Fruit fly (Drosophila melanogaster) whole organism, embryonic: Measurements from ENCODE around the gene Dredd.
A peak's percentile ranks its signal among the peaks of the same experiment; 100 is the strongest.

Experiments used
- Ada2b ChIP-seq: fragments of 200-800 bp; sonication (Bioruptor generic); IDR thresholded peaks from 2 replicates; pipeline ENCODE4 v1.3.6; 2022; ENCODE audit warnings: missing biosample characterization, missing genetic modification characterization
- Antp ChIP-seq: fragments of 200-800 bp; sonication (Bioruptor generic); optimal IDR thresholded peaks from 3 replicates; lab custom pipeline; 2016; ENCODE audit warnings: missing biosample characterization, missing genetic modification characterization
- Atf3 ChIP-seq: fragments of 200-800 bp; sonication (Bioruptor generic); optimal IDR thresholded peaks from 3 replicates; lab custom pipeline; 2016; ENCODE audit warnings: missing biosample characterization, missing genetic modification characterization
- CG10267 ChIP-seq: fragments of 200-800 bp; sonication (Bioruptor generic); optimal IDR thresholded peaks from 2 replicates; lab custom pipeline; 2018; ENCODE audit warnings: missing biosample characterization, mild to moderate bottlenecking, missing genetic modification characterization, moderate library complexity
- CG10462 ChIP-seq: fragments of 200-800 bp; sonication (Bioruptor generic); optimal IDR thresholded peaks from 2 replicates; lab custom pipeline; 2016; ENCODE audit warnings: missing biosample characterization, missing genetic modification characterization
- CG11398 ChIP-seq: fragments of 200-800 bp; sonication (Bioruptor generic); optimal IDR thresholded peaks from 2 replicates; lab custom pipeline; 2016; ENCODE audit warnings: missing biosample characterization, missing genetic modification characterization
- CG13296 ChIP-seq: fragments of 200-800 bp; sonication (Bioruptor generic); optimal IDR thresholded peaks from 3 replicates; lab custom pipeline; 2018; ENCODE audit warnings: missing biosample characterization, mild to moderate bottlenecking, missing genetic modification characterization
- CG15269 ChIP-seq: fragments of 200-800 bp; sonication (Bioruptor generic); optimal IDR thresholded peaks from 2 replicates; lab custom pipeline; 2018; ENCODE audit warnings: missing biosample characterization, mild to moderate bottlenecking, missing genetic modification characterization, moderate library complexity
- CG1603 ChIP-seq: fragments of 200-800 bp; sonication (Bioruptor generic); optimal IDR thresholded peaks from 2 replicates; lab custom pipeline; 2019; ENCODE audit warnings: missing biosample characterization, mild to moderate bottlenecking, missing genetic modification characterization, moderate library complexity
- CG17361 ChIP-seq: fragments of 200-800 bp; sonication (Bioruptor generic); IDR thresholded peaks from 3 replicates; pipeline ENCODE4 v1.3.6; 2022; ENCODE audit warnings: missing biosample characterization, missing genetic modification characterization
- CG1832 ChIP-seq: fragments of 200-800 bp; sonication (Bioruptor generic); optimal IDR thresholded peaks from 2 replicates; lab custom pipeline; 2017; ENCODE audit warnings: missing biosample characterization, mild to moderate bottlenecking, missing genetic modification characterization, inconsistent platforms
- CG2678 ChIP-seq: fragments of 200-800 bp; sonication (Bioruptor generic); optimal IDR thresholded peaks from 3 replicates; lab custom pipeline; 2019; ENCODE audit warnings: missing biosample characterization, mild to moderate bottlenecking, missing genetic modification characterization, moderate library complexity
- CG3065 ChIP-seq: fragments of 200-800 bp; sonication (Bioruptor generic); optimal IDR thresholded peaks from 2 replicates; lab custom pipeline; 2016; ENCODE audit warnings: missing biosample characterization, missing genetic modification characterization
- CG4328 ChIP-seq: fragments of 200-800 bp; sonication (Bioruptor generic); optimal IDR thresholded peaks from 3 replicates; lab custom pipeline; 2017; ENCODE audit warnings: missing biosample characterization, missing genetic modification reagents, missing genetic modification characterization
- CG4730 ChIP-seq: fragments of 200-800 bp; sonication (Bioruptor generic); IDR thresholded peaks from 2 replicates; pipeline ENCODE4 v1.3.6; 2022; ENCODE audit warnings: missing biosample characterization, missing genetic modification characterization
- CG6791 ChIP-seq: fragments of 200-800 bp; sonication (Bioruptor generic); IDR thresholded peaks from 3 replicates; pipeline ENCODE4 v1.3.6; 2022; ENCODE audit warnings: missing biosample characterization, missing genetic modification characterization; ENCODE audit not compliant: partially characterized antibody
- CG6813 ChIP-seq: fragments of 200-800 bp; sonication (Bioruptor generic); optimal IDR thresholded peaks from 2 replicates; lab custom pipeline; 2017; ENCODE audit warnings: missing biosample characterization, missing genetic modification characterization, mild to moderate bottlenecking, moderate library complexity, missing genetic modification reagents
- CG8281 ChIP-seq: fragments of 200-800 bp; sonication (Bioruptor generic); optimal IDR thresholded peaks from 2 replicates; lab custom pipeline; 2018; ENCODE audit warnings: missing biosample characterization, mild to moderate bottlenecking, missing genetic modification characterization, moderate library complexity
- Dip2 ChIP-seq: fragments of 200-800 bp; sonication (Bioruptor generic); IDR thresholded peaks from 2 replicates; pipeline ENCODE4 v1.3.6; 2022; ENCODE audit warnings: missing biosample characterization, missing genetic modification characterization
- Ets65A ChIP-seq: fragments of 200-800 bp; sonication (Bioruptor generic); peaks from one replicate; lab custom pipeline; 2016; ENCODE audit warnings: missing biosample characterization, missing genetic modification characterization
- H15 ChIP-seq: fragments of 200-800 bp; sonication (Bioruptor generic); IDR thresholded peaks from 3 replicates; pipeline ENCODE4 v1.3.6; 2022; ENCODE audit warnings: missing biosample characterization, missing genetic modification characterization
- Hand ChIP-seq: fragments of 200-800 bp; sonication (Bioruptor generic); optimal IDR thresholded peaks from 2 replicates; lab custom pipeline; 2017; ENCODE audit warnings: mild to moderate bottlenecking, missing biosample characterization, missing genetic modification reagents, missing genetic modification characterization
- HmgD ChIP-seq: fragments of 200-800 bp; sonication (Bioruptor generic); optimal IDR thresholded peaks from 3 replicates; lab custom pipeline; 2016; ENCODE audit warnings: missing biosample characterization, missing genetic modification characterization
- Hr39 ChIP-seq: fragments of >200 bp; optimal IDR thresholded peaks from 2 replicates; lab custom pipeline; 2017
- MESR4 ChIP-seq: fragments of 200-800 bp; sonication (Bioruptor generic); optimal IDR thresholded peaks from 2 replicates; lab custom pipeline; 2018; ENCODE audit warnings: missing biosample characterization, mild to moderate bottlenecking, missing genetic modification characterization, moderate library complexity
- Max ChIP-seq: fragments of 200-800 bp; sonication (Bioruptor generic); optimal IDR thresholded peaks from 2 replicates; lab custom pipeline; 2016; ENCODE audit warnings: missing biosample characterization, mild to moderate bottlenecking, missing genetic modification characterization
- Opbp ChIP-seq: fragments of 200-800 bp; sonication (Bioruptor generic); IDR thresholded peaks from 3 replicates; pipeline ENCODE4 v1.3.6; 2022; ENCODE audit warnings: missing biosample characterization, missing genetic modification characterization; ENCODE audit not compliant: partially characterized antibody
- Sox100B ChIP-seq: fragments of 200-800 bp; sonication (Bioruptor generic); optimal IDR thresholded peaks from 3 replicates; lab custom pipeline; 2018; ENCODE audit warnings: missing biosample characterization, mild to moderate bottlenecking, missing genetic modification characterization
- az2 ChIP-seq: fragments of 200-800 bp; sonication (Bioruptor generic); optimal IDR thresholded peaks from 3 replicates; lab custom pipeline; 2016; ENCODE audit warnings: missing biosample characterization, missing genetic modification characterization
- btn ChIP-seq: fragments of 200-800 bp; sonication (Bioruptor generic); optimal IDR thresholded peaks from 2 replicates; lab custom pipeline; 2016; ENCODE audit warnings: missing biosample characterization, missing genetic modification characterization
- cg ChIP-seq: fragments of 200-800 bp; sonication (Bioruptor generic); optimal IDR thresholded peaks from 3 replicates; lab custom pipeline; 2019; ENCODE audit warnings: missing biosample characterization, mild to moderate bottlenecking, missing genetic modification characterization, moderate library complexity
- crp ChIP-seq, 2 experiments: fragments of 200-800 bp; sonication (Bioruptor generic); optimal IDR thresholded peaks; 2 replicates in 1 of 2; 3 replicates in 1 of 2; lab custom pipeline; 2017; ENCODE audit warnings: missing biosample characterization in 2 of 2, missing genetic modification characterization in 2 of 2, mild to moderate bottlenecking in 1 of 2, moderate library complexity in 1 of 2
- dpn ChIP-seq, 2 experiments: fragments of 200-800 bp; sonication (Bioruptor generic); optimal IDR thresholded peaks; 3 replicates each; lab custom pipeline; 2016; ENCODE audit warnings: missing biosample characterization in 2 of 2, missing genetic modification characterization in 2 of 2
- gcm ChIP-seq: fragments of 200-800 bp; sonication (Bioruptor generic); optimal IDR thresholded peaks from 2 replicates; lab custom pipeline; 2019; ENCODE audit warnings: missing biosample characterization, mild to moderate bottlenecking, missing genetic modification characterization, moderate library complexity
- gem ChIP-seq: fragments of 200-800 bp; sonication (Bioruptor generic); optimal IDR thresholded peaks from 2 replicates; lab custom pipeline; 2019; ENCODE audit warnings: missing biosample characterization, mild to moderate bottlenecking, missing genetic modification characterization, moderate library complexity
- gt ChIP-seq: fragments of 200-800 bp; sonication (Bioruptor generic); IDR thresholded peaks from 2 replicates; pipeline ENCODE4 v1.3.6; 2022; ENCODE audit warnings: missing biosample characterization, missing genetic modification characterization
- lov ChIP-seq, 2 experiments: fragments of 200-800 bp in 1 of 2; fragments of >200 bp in 1 of 2; sonication (Bioruptor generic) in 1 of 2; IDR thresholded peaks in 1 of 2; optimal IDR thresholded peaks in 1 of 2; 2 replicates in 1 of 2; 3 replicates in 1 of 2; pipeline versions ENCODE4 v1.3.6 to Lab custom; 2017 to 2022; ENCODE audit warnings: missing biosample characterization in 1 of 2, missing genetic modification characterization in 1 of 2
- luna ChIP-seq: fragments of 200-800 bp; sonication (Bioruptor generic); optimal IDR thresholded peaks from 2 replicates; lab custom pipeline; 2016; ENCODE audit warnings: missing biosample characterization, missing genetic modification characterization
- oc ChIP-seq: fragments of 200-800 bp; sonication (Bioruptor generic); optimal IDR thresholded peaks from 2 replicates; lab custom pipeline; 2018; ENCODE audit warnings: missing biosample characterization, mild to moderate bottlenecking, missing genetic modification characterization, moderate library complexity
- pan ChIP-seq, 4 experiments: fragments of >200 bp in 3 of 4; fragments of 200-800 bp in 1 of 4; sonication (Bioruptor generic) in 1 of 4; optimal IDR thresholded peaks in 3 of 4; IDR thresholded peaks in 1 of 4; 2 replicates each; pipeline versions ENCODE4 v1.3.6 to Lab custom; 2017 to 2022; ENCODE audit warnings: missing biosample characterization in 2 of 4, missing genetic modification characterization in 2 of 4, mixed read lengths in 1 of 4
- scrt ChIP-seq: fragments of 200-800 bp; sonication (Bioruptor generic); optimal IDR thresholded peaks from 2 replicates; lab custom pipeline; 2018; ENCODE audit warnings: missing biosample characterization, mild to moderate bottlenecking, missing genetic modification characterization, moderate library complexity
- sim ChIP-seq: fragments of 200-800 bp; sonication (Bioruptor generic); IDR thresholded peaks from 2 replicates; pipeline ENCODE4 v1.3.6; 2022; ENCODE audit warnings: missing biosample characterization, missing genetic modification characterization
- sima ChIP-seq: fragments of 200-800 bp; sonication (Bioruptor generic); optimal IDR thresholded peaks from 2 replicates; lab custom pipeline; 2016; ENCODE audit warnings: missing biosample characterization, missing genetic modification characterization
- slou ChIP-seq: fragments of 200-800 bp; sonication (Bioruptor generic); optimal IDR thresholded peaks from 3 replicates; lab custom pipeline; 2016; ENCODE audit warnings: missing biosample characterization, missing genetic modification characterization
- stc ChIP-seq: fragments of 200-800 bp; sonication (Bioruptor generic); IDR thresholded peaks from 2 replicates; pipeline ENCODE4 v1.3.6; 2022; ENCODE audit warnings: missing biosample characterization, missing genetic modification characterization
- stwl ChIP-seq: fragments of 200-800 bp; sonication (Bioruptor generic); optimal IDR thresholded peaks from 3 replicates; lab custom pipeline; 2018; ENCODE audit warnings: missing biosample characterization, mild to moderate bottlenecking, missing genetic modification characterization, moderate library complexity
- tgo ChIP-seq: fragments of 200-800 bp; sonication (Bioruptor generic); IDR thresholded peaks from 3 replicates; pipeline ENCODE4 v1.3.6; 2022; ENCODE audit warnings: missing biosample characterization, missing genetic modification characterization
- trem ChIP-seq: fragments of 200-800 bp; optimal IDR thresholded peaks from 3 replicates; lab custom pipeline; 2019; ENCODE audit warnings: missing biosample characterization, mild to moderate bottlenecking, missing genetic modification characterization, moderate library complexity
- wek ChIP-seq: fragments of 200-800 bp; sonication (Bioruptor generic); optimal IDR thresholded peaks from 3 replicates; lab custom pipeline; 2018; ENCODE audit warnings: missing biosample characterization, mild to moderate bottlenecking, missing genetic modification characterization, moderate library complexity
- zen2 ChIP-seq: fragments of 200-800 bp; sonication (Bioruptor generic); IDR thresholded peaks from 3 replicates; pipeline ENCODE4 v1.3.6; 2022; ENCODE audit warnings: missing biosample characterization, missing genetic modification characterization; ENCODE audit not compliant: partially characterized antibody

Dredd gene

dm6 chrX:621132-621555 is 14.2 kb downstream of the Dredd start, which contains the start of the genes CG13365 and Vsp37A (continued):
- peak; percentile 23 for TF ChIP-seq btn (GFP tag; lab: Kevin White, UChicago)
- TF ChIP-seq stc (GFP tag; lab: Robert Waterston, UW), result no peak
- TF ChIP-seq sim (GFP tag; lab: Robert Waterston, UW), result no peak
- TF ChIP-seq Max (GFP tag; lab: Kevin White, UChicago), result peak; percentile 52
- no peak for TF ChIP-seq Dip2 (GFP tag; lab: Robert Waterston, UW)
- no peak for TF ChIP-seq CG1832 (GFP tag; lab: Kevin White, UChicago)
- TF ChIP-seq CG15269 (tag; lab: Kevin White, UChicago), result peak; percentile 44
- peak; percentile 61 for TF ChIP-seq trem (tag; lab: Kevin White, UChicago)
- TF ChIP-seq oc (tag; lab: Kevin White, UChicago), result no peak
- no peak for TF ChIP-seq sima
- no peak for TF ChIP-seq lov (optimal IDR thresholded peaks at IDR 0.05; lab: Kevin White, UChicago)
- TF ChIP-seq lov (GFP tag; IDR thresholded peaks at IDR 0.05; lab: Robert Waterston, UW), result no peak
- TF ChIP-seq tgo, result peak; percentile 31; the same call in 2 of the 3 replicates
- peak; percentile 14 for TF ChIP-seq CG1603 (tag; lab: Kevin White, UChicago)
- peak; percentile 36 to 63 for TF ChIP-seq dpn (GFP tag; optimal IDR thresholded peaks at IDR 0.05; lab: Kevin White, UChicago)
- TF ChIP-seq Antp (GFP tag; lab: Kevin White, UChicago), result peak; percentile 58
- TF ChIP-seq CG13296 (GFP tag; lab: Kevin White, UChicago), result peak; percentile 59
- peak; percentile 39 for TF ChIP-seq Sox100B (GFP tag; lab: Kevin White, UChicago)
- TF ChIP-seq MESR4 (GFP tag; lab: Kevin White, UChicago), result no peak
- TF ChIP-seq crp (GFP tag; optimal IDR thresholded peaks at IDR 0.05; lab: Kevin White, UChicago), result peak; percentile 7 to 81
- no peak for TF ChIP-seq zen2
- TF ChIP-seq pan (optimal IDR thresholded peaks at IDR 0.05; lab: Kevin White, UChicago), result no peak
- peak in 1 of 2 experiments; percentile 32 for TF ChIP-seq pan (GFP tag; optimal IDR thresholded peaks at IDR 0.05 in 1 of 2, IDR thresholded peaks at IDR 0.05 in 1 of 2)
- TF ChIP-seq CG2678 (tag; lab: Kevin White, UChicago), result peak; percentile 64
- peak; percentile 52 for TF ChIP-seq gem (tag; lab: Kevin White, UChicago)
- no peak for TF ChIP-seq cg (GFP tag; lab: Kevin White, UChicago)
- peak; percentile 25 for TF ChIP-seq stwl (tag; lab: Kevin White, UChicago)
- TF ChIP-seq CG4730, result peak; percentile 35; the same call in 1 of the 2 replicates
- no peak for TF ChIP-seq Opbp (GFP tag; lab: Robert Waterston, UW)
- TF ChIP-seq gcm, result no peak
- no peak for TF ChIP-seq CG3065 (GFP tag; lab: Kevin White, UChicago)
- TF ChIP-seq CG6791 (GFP tag; lab: Robert Waterston, UW), result no peak
- peak; percentile 25 for TF ChIP-seq wek
- TF ChIP-seq H15, result no peak
- TF ChIP-seq Atf3 (GFP tag; lab: Kevin White, UChicago), result no peak
- TF ChIP-seq CG10267 (tag; lab: Kevin White, UChicago), result peak; percentile 48
- peak; percentile 96 for TF ChIP-seq Ets65A
- peak; percentile 14 for TF ChIP-seq HmgD (GFP tag; lab: Kevin White, UChicago)
- TF ChIP-seq CG8281 (tag; lab: Kevin White, UChicago), result no peak
- TF ChIP-seq CG11398 (GFP tag; lab: Kevin White, UChicago), result no peak
- no peak for TF ChIP-seq Hr39 (lab: Kevin White, UChicago)
- no peak for TF ChIP-seq CG6813
- no peak for TF ChIP-seq gt (GFP tag; lab: Robert Waterston, UW)
- TF ChIP-seq CG17361, result peak; percentile 71
- no peak for TF ChIP-seq scrt
- TF ChIP-seq CG10462 (GFP tag; lab: Kevin White, UChicago), result no peak
- TF ChIP-seq slou, result peak; percentile 7
- TF ChIP-seq az2 (GFP tag; lab: Kevin White, UChicago), result peak; percentile 42
- TF ChIP-seq luna (GFP tag; lab: Kevin White, UChicago), result no peak
- no peak for TF ChIP-seq Hand (GFP tag; lab: Kevin White, UChicago)
- TF ChIP-seq Ada2b (GFP tag; lab: Robert Waterston, UW), result no peak
- TF ChIP-seq CG4328 (GFP tag; lab: Kevin White, UChicago), result peak; percentile 46
